Worm (Caenorhabditis elegans) whole organism, midembryonic: Measurements from ENCODE around the gene ZK596.3.

Source experiments
- T22C8.4 ChIP-seq: fragments of 200-800 bp; sonication (Bioruptor generic); IDR thresholded peaks from 2 replicates; pipeline ENCODE4 v1.3.6; 2022; ENCODE audit warnings: missing genetic modification characterization, missing compliant biosample characterization
- cog-1 ChIP-seq: sonication (generic microtip); optimal IDR thresholded peaks from 2 replicates; lab custom pipeline; 2016; ENCODE audit warnings: missing genetic modification characterization, missing compliant biosample characterization
- flt-1 ChIP-seq: fragments of 200-800 bp; sonication (Bioruptor generic); IDR thresholded peaks from 2 replicates; pipeline ENCODE4 v1.3.6; 2022; ENCODE audit warnings: missing genetic modification characterization, missing compliant biosample characterization
- klf-2 ChIP-seq: fragments of 200-800 bp; sonication (Bioruptor generic); conservative IDR thresholded peaks from 2 replicates; pipeline ENCODE4 v1.3.6; 2022; ENCODE audit warnings: missing genetic modification reagents, missing genetic modification characterization, missing compliant biosample characterization
- med-1 ChIP-seq: sonication (generic microtip); optimal IDR thresholded peaks from 2 replicates; lab custom pipeline; 2017; ENCODE audit warnings: missing genetic modification characterization, mild to moderate bottlenecking, missing compliant biosample characterization, antibody characterized with exemption, missing genetic modification reagents; ENCODE audit not compliant: insufficient read depth
- ref-1 ChIP-seq: fragments of 200-800 bp; sonication (Bioruptor generic); conservative IDR thresholded peaks from 2 replicates; pipeline ENCODE4 v1.3.6; 2022; ENCODE audit warnings: missing genetic modification reagents, missing genetic modification characterization, missing compliant biosample characterization
- tab-1 ChIP-seq: fragments of 200-800 bp; sonication (Bioruptor generic); IDR thresholded peaks from 2 replicates; pipeline ENCODE4 v1.3.6; 2022; ENCODE audit warnings: missing genetic modification characterization, missing compliant biosample characterization
- ztf-23 ChIP-seq: fragments of 200-800 bp; sonication (Bioruptor generic); IDR thresholded peaks from 2 replicates; pipeline ENCODE4 v1.3.6; 2022; ENCODE audit warnings: missing genetic modification reagents, missing genetic modification characterization, missing compliant biosample characterization
- ztf-29 ChIP-seq: fragments of 200-800 bp; sonication (Bioruptor generic); IDR thresholded peaks from 2 replicates; pipeline ENCODE4 v1.3.6; 2022; ENCODE audit warnings: missing genetic modification reagents, missing genetic modification characterization, missing compliant biosample characterization

- no peak for TF ChIP-seq flt-1 (GFP tag; lab: Robert Waterston, UW)
- TF ChIP-seq cog-1 (tag; lab: Kevin White, UChicago): no peak
- no peak for TF ChIP-seq ztf-29 (GFP tag; lab: Robert Waterston, UW)
- no peak for TF ChIP-seq ref-1 (GFP tag; lab: Robert Waterston, UW)
- TF ChIP-seq tab-1 (GFP tag; lab: Robert Waterston, UW): no peak
- no peak for TF ChIP-seq klf-2 (GFP tag; lab: Robert Waterston, UW)
- TF ChIP-seq ztf-23: no peak
- no peak for TF ChIP-seq med-1 (GFP tag; lab: Kevin White, UChicago)
- TF ChIP-seq T22C8.4 (GFP tag; lab: Robert Waterston, UW): no peak
These were observed 14.2 kb downstream of the ZK596.3 start, which contains the start of gene F13E9.15 for ce11 chrIV:10889820-10890462.
